Worm (Caenorhabditis elegans) whole organism, L1 larva: ENCODE results near the gene C44B9.3.
A peak's percentile ranks its signal among the peaks of the same experiment; 100 is the strongest.

Experiments
- C04F5.9 ChIP-seq: sonication (generic microtip); optimal IDR thresholded peaks from 2 replicates; lab custom pipeline; 2016; ENCODE audit warnings: missing genetic modification characterization, missing compliant biosample characterization
- C34B4.2 ChIP-seq: sonication (generic microtip); optimal IDR thresholded peaks from 2 replicates; lab custom pipeline; 2017; ENCODE audit warnings: mild to moderate bottlenecking, missing genetic modification characterization, missing compliant biosample characterization
- Y116A8C.19 ChIP-seq: sonication (generic microtip); optimal IDR thresholded peaks from 2 replicates; lab custom pipeline; 2016; ENCODE audit warnings: missing compliant biosample characterization, missing genetic modification characterization, borderline replicate concordance
- aha-1 ChIP-seq: fragments of 150-350 bp; optimal IDR thresholded peaks from 2 replicates; lab custom pipeline; 2014; ENCODE audit warnings: missing biosample characterization, missing genetic modification characterization
- alr-1 ChIP-seq: fragments of 200-800 bp; sonication (Bioruptor generic); optimal IDR thresholded peaks from 2 replicates; lab custom pipeline; 2018; ENCODE audit warnings: borderline replicate concordance, mild to moderate bottlenecking, missing genetic modification characterization, missing compliant biosample characterization
- blmp-1 ChIP-seq: fragments of 150-350 bp; optimal IDR thresholded peaks from 2 replicates; lab custom pipeline; 2014; ENCODE audit warnings: missing biosample characterization, missing genetic modification characterization
- ceh-63 ChIP-seq: fragments of 200-800 bp; sonication (Bioruptor generic); optimal IDR thresholded peaks from 2 replicates; lab custom pipeline; 2018; ENCODE audit warnings: mild to moderate bottlenecking, missing genetic modification characterization, missing compliant biosample characterization
- ceh-8 ChIP-seq: fragments of 200-800 bp; sonication (Bioruptor generic); optimal IDR thresholded peaks from 2 replicates; lab custom pipeline; 2018; ENCODE audit warnings: mild to moderate bottlenecking, missing genetic modification characterization, moderate library complexity, missing compliant biosample characterization
- ceh-88 ChIP-seq: fragments of 200-800 bp; sonication (Bioruptor generic); IDR thresholded peaks from 2 replicates; pipeline ENCODE4 v1.3.6; 2022; ENCODE audit warnings: missing genetic modification characterization, missing compliant biosample characterization
- ceh-90 ChIP-seq: sonication (generic microtip); optimal IDR thresholded peaks from 2 replicates; lab custom pipeline; 2016; ENCODE audit warnings: missing genetic modification characterization, missing compliant biosample characterization
- efl-3 ChIP-seq: fragments of 200-800 bp; sonication (Bioruptor generic); optimal IDR thresholded peaks from 2 replicates; lab custom pipeline; 2018; ENCODE audit warnings: mild to moderate bottlenecking, missing genetic modification characterization, missing compliant biosample characterization
- egl-13 ChIP-seq: sonication (generic microtip); optimal IDR thresholded peaks from 2 replicates; lab custom pipeline; 2016; ENCODE audit warnings: missing genotype, missing genetic modification reagents, missing genetic modification characterization, missing compliant biosample characterization
- elt-2 ChIP-seq: sonication (generic microtip); optimal IDR thresholded peaks from 2 replicates; lab custom pipeline; 2016; ENCODE audit warnings: missing genetic modification characterization, mild to moderate bottlenecking, inconsistent platforms, missing compliant biosample characterization, missing genetic modification reagents
- elt-3 ChIP-seq, 6 experiments: fragments of 150-350 bp in 1 of 6; sonication (generic microtip); optimal IDR thresholded peaks; 2 replicates each; lab custom pipeline; 2017 to 2018; ENCODE audit warnings: missing biosample characterization in 6 of 6, missing genetic modification characterization in 6 of 6, inconsistent platforms in 1 of 6
- fkh-8 ChIP-seq: sonication (generic microtip); optimal IDR thresholded peaks from 2 replicates; lab custom pipeline; 2016; ENCODE audit warnings: mild to moderate bottlenecking, missing genetic modification characterization, missing compliant biosample characterization
- hlh-17 ChIP-seq: fragments of 200-800 bp; sonication (Bioruptor generic); optimal IDR thresholded peaks from 2 replicates; lab custom pipeline; 2018; ENCODE audit warnings: missing genetic modification characterization, mild to moderate bottlenecking, missing compliant biosample characterization, moderate library complexity, borderline replicate concordance
- hpl-2 ChIP-seq: fragments of 150-350 bp; optimal IDR thresholded peaks from 2 replicates; lab custom pipeline; 2014; ENCODE audit warnings: missing biosample characterization, missing genetic modification reagents, missing genetic modification characterization
- jun-1 ChIP-seq: fragments of 150-350 bp; optimal IDR thresholded peaks from 2 replicates; lab custom pipeline; 2014; ENCODE audit warnings: missing biosample characterization, missing genetic modification reagents, missing genetic modification characterization
- lin-35 ChIP-seq, 2 experiments: fragments of 150-350 bp; optimal IDR thresholded peaks; 2 replicates each; lab custom pipeline; 2014; ENCODE audit warnings: missing biosample characterization in 2 of 2, missing genetic modification characterization in 2 of 2, missing genetic modification reagents in 2 of 2
- lsy-2 ChIP-seq, 2 experiments: fragments of 150-350 bp; optimal IDR thresholded peaks; 2 replicates each; lab custom pipeline; 2014; ENCODE audit warnings: missing biosample characterization in 2 of 2, missing genetic modification characterization in 2 of 2
- mdl-1 ChIP-seq, 2 experiments: fragments of 150-350 bp; optimal IDR thresholded peaks; 2 replicates each; lab custom pipeline; 2014 to 2017; ENCODE audit warnings: missing biosample characterization in 2 of 2, missing genetic modification characterization in 2 of 2, inconsistent platforms in 1 of 2
- mef-2 ChIP-seq: fragments of 150-350 bp; optimal IDR thresholded peaks from 2 replicates; lab custom pipeline; 2014; ENCODE audit warnings: missing biosample characterization, missing genetic modification characterization
- nhr-11 ChIP-seq: fragments of 150-350 bp; optimal IDR thresholded peaks from 2 replicates; lab custom pipeline; 2014; ENCODE audit warnings: missing biosample characterization, missing genetic modification characterization
- nhr-19 ChIP-seq: fragments of 200-800 bp; sonication (Bioruptor generic); conservative IDR thresholded peaks from 2 replicates; pipeline ENCODE4 v1.3.6; 2022; ENCODE audit warnings: missing genetic modification characterization, missing compliant biosample characterization
- nhr-20 ChIP-seq: sonication (generic microtip); optimal IDR thresholded peaks from 2 replicates; lab custom pipeline; 2016; ENCODE audit warnings: mild to moderate bottlenecking, missing genetic modification characterization, missing compliant biosample characterization
- nhr-28 ChIP-seq: fragments of 150-350 bp; optimal IDR thresholded peaks from 2 replicates; lab custom pipeline; 2014; ENCODE audit warnings: missing biosample characterization, missing genetic modification characterization
- nhr-47 ChIP-seq: sonication (generic microtip); optimal IDR thresholded peaks from 2 replicates; lab custom pipeline; 2016; ENCODE audit warnings: mild to moderate bottlenecking, missing genetic modification characterization, moderate library complexity, missing compliant biosample characterization
- nhr-71 ChIP-seq: sonication (generic microtip); optimal IDR thresholded peaks from 2 replicates; lab custom pipeline; 2016; ENCODE audit warnings: mild to moderate bottlenecking, missing genetic modification characterization, moderate library complexity, missing compliant biosample characterization
- nhr-76 ChIP-seq: sonication (generic microtip); optimal IDR thresholded peaks from 2 replicates; lab custom pipeline; 2017; ENCODE audit warnings: missing biosample characterization, missing genetic modification characterization
- nhr-77 ChIP-seq: fragments of 150-350 bp; optimal IDR thresholded peaks from 2 replicates; lab custom pipeline; 2014; ENCODE audit warnings: missing biosample characterization, missing genetic modification characterization
- nhr-85 ChIP-seq: sonication (generic microtip); peaks from one replicate; lab custom pipeline; 2016; ENCODE audit warnings: missing genetic modification characterization, inconsistent platforms, missing compliant biosample characterization
- nhr-90 ChIP-seq: sonication (generic microtip); optimal IDR thresholded peaks from 2 replicates; lab custom pipeline; 2016; ENCODE audit warnings: mild to moderate bottlenecking, missing genetic modification characterization, missing compliant biosample characterization; ENCODE audit not compliant: poor library complexity
- pqm-1 ChIP-seq: sonication (generic microtip); optimal IDR thresholded peaks from 3 replicates; lab custom pipeline; 2017; ENCODE audit warnings: missing biosample characterization, missing genetic modification characterization
- skn-1 ChIP-seq: fragments of 150-350 bp; optimal IDR thresholded peaks from 2 replicates; lab custom pipeline; 2014; ENCODE audit warnings: missing biosample characterization, missing genetic modification characterization
- snpc-4 ChIP-seq: fragments of 150-350 bp; optimal IDR thresholded peaks from 2 replicates; lab custom pipeline; 2014; ENCODE audit warnings: missing biosample characterization, missing genetic modification characterization
- sox-4 ChIP-seq: sonication (generic microtip); optimal IDR thresholded peaks from 2 replicates; lab custom pipeline; 2016; ENCODE audit warnings: missing genetic modification characterization, missing compliant biosample characterization
- sup-37 ChIP-seq: fragments of 200-800 bp; sonication (Bioruptor generic); optimal IDR thresholded peaks from 2 replicates; lab custom pipeline; 2018; ENCODE audit warnings: mild to moderate bottlenecking, missing genetic modification characterization, missing compliant biosample characterization
- tlp-1 ChIP-seq: fragments of 150-350 bp; optimal IDR thresholded peaks from 2 replicates; lab custom pipeline; 2014; ENCODE audit warnings: missing biosample characterization, missing genetic modification characterization
- unc-30 ChIP-seq: sonication (generic microtip); optimal IDR thresholded peaks from 2 replicates; lab custom pipeline; 2017; ENCODE audit warnings: missing biosample characterization, missing genetic modification characterization
- unc-62 ChIP-seq: fragments of 150-350 bp; optimal IDR thresholded peaks from 2 replicates; lab custom pipeline; 2014; ENCODE audit warnings: missing biosample characterization, missing genetic modification reagents, missing genetic modification characterization
- unc-86 ChIP-seq: sonication (generic microtip); optimal IDR thresholded peaks from 2 replicates; lab custom pipeline; 2016; ENCODE audit warnings: missing genetic modification characterization, missing compliant biosample characterization
- unc-98 ChIP-seq: fragments of 200-800 bp; sonication (Bioruptor generic); IDR thresholded peaks from 2 replicates; pipeline ENCODE4 v1.3.6; 2022; ENCODE audit warnings: missing genetic modification characterization, missing compliant biosample characterization
- xbp-1 ChIP-seq: sonication (generic microtip); optimal IDR thresholded peaks from 2 replicates; lab custom pipeline; 2016; ENCODE audit warnings: missing genetic modification characterization, missing compliant biosample characterization
- zag-1 ChIP-seq: fragments of 150-350 bp; optimal IDR thresholded peaks from 2 replicates; lab custom pipeline; 2014; ENCODE audit warnings: missing biosample characterization, missing genetic modification characterization
- zip-4 ChIP-seq: fragments of 200-800 bp; sonication (Bioruptor generic); optimal IDR thresholded peaks from 2 replicates; lab custom pipeline; 2018; ENCODE audit warnings: mild to moderate bottlenecking, missing genetic modification characterization, moderate library complexity, missing compliant biosample characterization
- ztf-11 ChIP-seq, 2 experiments: sonication (generic microtip); optimal IDR thresholded peaks; 2 replicates each; lab custom pipeline; 2016 to 2017; ENCODE audit warnings: missing genetic modification characterization in 2 of 2, missing biosample characterization in 1 of 2, missing compliant biosample characterization in 1 of 2
- ztf-4 ChIP-seq: fragments of 150-350 bp; optimal IDR thresholded peaks from 2 replicates; lab custom pipeline; 2014; ENCODE audit warnings: missing biosample characterization, missing genetic modification characterization

Gene C44B9.3

ce11 chrIII:10905112-10905511 is 25.1 kb upstream of the C44B9.3 start (continued):
- TF ChIP-seq ceh-8 (GFP tag; lab: Kevin White, UChicago): peak; percentile 52
- no peak for TF ChIP-seq fkh-8 (tag; lab: Kevin White, UChicago)
- TF ChIP-seq sup-37 (GFP tag; lab: Kevin White, UChicago): no peak
- no peak for TF ChIP-seq mef-2 (tag; lab: Kevin White, UChicago)
- no peak for TF ChIP-seq nhr-90 (tag; lab: Kevin White, UChicago)
- no peak for TF ChIP-seq hlh-17 (GFP tag; lab: Kevin White, UChicago)
- TF ChIP-seq sox-4: no peak
- no peak for TF ChIP-seq ceh-63
- TF ChIP-seq elt-3 (tag; optimal IDR thresholded peaks at IDR 0.05; lab: Kevin White, UChicago): no peak
- TF ChIP-seq ceh-88 (GFP tag; lab: Robert Waterston, UW): no peak
- peak; percentile 5 to 39 for TF ChIP-seq lsy-2 (tag; optimal IDR thresholded peaks at IDR 0.05; lab: Kevin White, UChicago)
- no peak for TF ChIP-seq snpc-4 (tag; lab: Kevin White, UChicago)
- peak; percentile 63 for TF ChIP-seq nhr-71 (tag; lab: Kevin White, UChicago)
- TF ChIP-seq zip-4 (GFP tag; lab: Kevin White, UChicago): no peak
- TF ChIP-seq unc-86 (tag; lab: Kevin White, UChicago): peak; percentile 51
- TF ChIP-seq unc-98: no peak
- no peak for TF ChIP-seq skn-1 (tag; lab: Kevin White, UChicago)
- peak; percentile 55 for TF ChIP-seq nhr-47 (tag; lab: Kevin White, UChicago)
- no peak for TF ChIP-seq Y116A8C.19 (tag; lab: Kevin White, UChicago)
- no peak for TF ChIP-seq jun-1 (tag; lab: Kevin White, UChicago)
- TF ChIP-seq tlp-1 (tag; lab: Kevin White, UChicago): no peak
- TF ChIP-seq nhr-77 (tag; lab: Kevin White, UChicago): no peak
- no peak for TF ChIP-seq unc-62 (GFP tag; lab: Kevin White, UChicago)
- TF ChIP-seq nhr-76 (tag; lab: Kevin White, UChicago): no peak
- TF ChIP-seq ztf-11 (tag; optimal IDR thresholded peaks at IDR 0.05; lab: Kevin White, UChicago): peak in 1 of 2 experiments; percentile 28
- TF ChIP-seq pqm-1 (tag; lab: Kevin White, UChicago): no peak
- peak; percentile 73 to 79 for TF ChIP-seq lin-35 (GFP tag; optimal IDR thresholded peaks at IDR 0.05; lab: Kevin White, UChicago)
- TF ChIP-seq C34B4.2 (tag; lab: Kevin White, UChicago): no peak
- TF ChIP-seq mdl-1 (tag; optimal IDR thresholded peaks at IDR 0.05; lab: Kevin White, UChicago): no peak
- TF ChIP-seq nhr-28 (tag; lab: Kevin White, UChicago): no peak
- TF ChIP-seq zag-1 (tag; lab: Kevin White, UChicago): no peak
- no peak for TF ChIP-seq nhr-19 (GFP tag; lab: Robert Waterston, UW)
- peak; percentile 6 for TF ChIP-seq nhr-20 (tag; lab: Kevin White, UChicago)
- no peak for TF ChIP-seq nhr-11 (tag; lab: Kevin White, UChicago)
- no peak for TF ChIP-seq alr-1 (tag; lab: Kevin White, UChicago)
- peak; percentile 12 for TF ChIP-seq aha-1
- TF ChIP-seq nhr-85 (tag; lab: Kevin White, UChicago): no peak
- TF ChIP-seq egl-13 (tag; lab: Kevin White, UChicago): peak; percentile 51
- TF ChIP-seq ztf-4 (tag; lab: Kevin White, UChicago): no peak
- peak; percentile 22 for TF ChIP-seq xbp-1
- no peak for TF ChIP-seq C04F5.9 (tag; lab: Kevin White, UChicago)
- no peak for TF ChIP-seq ceh-90 (tag; lab: Kevin White, UChicago)
- no peak for TF ChIP-seq elt-2 (tag; lab: Kevin White, UChicago)
- no peak for TF ChIP-seq unc-30 (tag; lab: Kevin White, UChicago)
- no peak for TF ChIP-seq blmp-1 (tag; lab: Kevin White, UChicago)
- TF ChIP-seq efl-3: no peak
- no peak for TF ChIP-seq hpl-2
